Fruit fly (Drosophila melanogaster) whole organism, pupa: ENCODE measurements around the gene alphaTub84D.

Experiments
- CG14655 ChIP-seq: fragments of 200-800 bp; sonication (Bioruptor generic); optimal IDR thresholded peaks from 3 replicates; lab custom pipeline; 2017; ENCODE audit warnings: mild to moderate bottlenecking, missing biosample characterization, missing genetic modification reagents, missing genetic modification characterization
- CG8159 ChIP-seq: fragments of 200-800 bp; sonication (Bioruptor generic); optimal IDR thresholded peaks from 3 replicates; lab custom pipeline; 2018; ENCODE audit warnings: missing biosample characterization, mild to moderate bottlenecking, missing genetic modification characterization, moderate library complexity
- Ets98B ChIP-seq: fragments of 200-800 bp; sonication (Bioruptor generic); IDR thresholded peaks from 2 replicates; pipeline ENCODE4 v1.3.6; 2022; ENCODE audit warnings: missing biosample characterization, missing genetic modification characterization
- Snoo ChIP-seq: fragments of 200-800 bp; sonication (Bioruptor generic); optimal IDR thresholded peaks from 3 replicates; lab custom pipeline; 2017; ENCODE audit warnings: missing biosample characterization, mild to moderate bottlenecking, missing genetic modification characterization, inconsistent platforms

DNA sequence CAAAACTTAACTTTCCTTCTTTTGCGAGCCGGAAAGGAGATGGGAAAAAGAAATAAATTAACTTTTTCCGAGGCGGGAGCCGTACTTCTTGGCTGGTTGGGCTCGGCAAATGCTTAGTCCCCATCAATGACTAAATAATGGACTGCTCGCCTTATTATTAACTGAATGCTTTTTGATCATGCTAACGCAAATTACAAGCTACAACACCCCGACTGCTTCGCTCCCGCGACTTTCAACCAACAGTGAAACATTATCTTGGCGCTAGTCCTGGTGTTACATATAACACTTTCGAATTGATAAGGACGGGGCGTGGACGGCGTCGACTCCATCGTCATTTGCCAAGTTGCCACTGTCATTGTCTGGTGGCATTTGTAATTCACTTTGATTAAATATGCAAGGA, 21.2 kb downstream of the alphaTub84D start, which contains the start of gene CG45545:
- TF ChIP-seq CG14655 (GFP tag; lab: Kevin White, UChicago) = no peak
- no peak for TF ChIP-seq CG8159 (tag; lab: Kevin White, UChicago)
- TF ChIP-seq Snoo (tag; lab: Kevin White, UChicago) = no peak
- no peak for TF ChIP-seq Ets98B (GFP tag; lab: Robert Waterston, UW)
